Fruit fly (Drosophila melanogaster) whole organism, wandering third instar larva: ENCODE data around the gene CG32066.
A peak's percentile ranks its signal among the peaks of the same experiment; 100 is the strongest.

Experiments
- Abd-B ChIP-seq: fragments of >200 bp; optimal IDR thresholded peaks from 2 replicates; lab custom pipeline; 2017; ENCODE audit warnings: missing biosample characterization, missing genetic modification characterization
- CG32264 ChIP-seq: fragments of 200-800 bp; sonication (Bioruptor generic); optimal IDR thresholded peaks from 2 replicates; lab custom pipeline; 2016; ENCODE audit warnings: missing biosample characterization, missing genetic modification characterization
- CG9705 ChIP-seq: fragments of 200-800 bp; sonication (Bioruptor generic); optimal IDR thresholded peaks from 2 replicates; lab custom pipeline; 2018; ENCODE audit warnings: missing biosample characterization, mild to moderate bottlenecking, missing genetic modification characterization
- CrebA ChIP-seq: fragments of 200-800 bp; sonication (Bioruptor generic); optimal IDR thresholded peaks from 2 replicates; lab custom pipeline; 2016; ENCODE audit warnings: missing biosample characterization, mild to moderate bottlenecking, missing genetic modification characterization, borderline replicate concordance
- Dfd ChIP-seq: fragments of >200 bp; optimal IDR thresholded peaks from 2 replicates; lab custom pipeline; 2017; ENCODE audit warnings: missing biosample characterization, missing genetic modification characterization
- Dif ChIP-seq: fragments of 200-275, 200-300 bp; sonication (Bioruptor generic); optimal IDR thresholded peaks from 2 replicates; lab custom pipeline; 2018; ENCODE audit warnings: missing biosample characterization, missing genetic modification characterization; ENCODE audit not compliant: partially characterized antibody
- GATAd ChIP-seq: sonication (Bioruptor generic); optimal IDR thresholded peaks from 2 replicates; lab custom pipeline; 2016; ENCODE audit warnings: missing biosample characterization, missing genetic modification characterization
- HLH106 ChIP-seq: fragments of 200-800 bp; optimal IDR thresholded peaks from 3 replicates; lab custom pipeline; 2019; ENCODE audit warnings: missing biosample characterization, mild to moderate bottlenecking, missing genetic modification characterization, moderate library complexity
- Hnf4 ChIP-seq: fragments of 200-800 bp; sonication (Bioruptor generic); optimal IDR thresholded peaks from 2 replicates; lab custom pipeline; 2016; ENCODE audit warnings: missing biosample characterization, mild to moderate bottlenecking, missing genetic modification characterization
- Hr78 ChIP-seq: fragments of >200 bp; optimal IDR thresholded peaks from 2 replicates; lab custom pipeline; 2017; ENCODE audit warnings: missing biosample characterization, missing genetic modification characterization
- Hr83 ChIP-seq: fragments of 200-300 bp; sonication (Bioruptor generic); optimal IDR thresholded peaks from 2 replicates; lab custom pipeline; 2016; ENCODE audit warnings: missing biosample characterization, mild to moderate bottlenecking, missing genetic modification characterization, moderate library complexity; ENCODE audit not compliant: poor library complexity, severe bottlenecking
- Jra ChIP-seq: sonication (Bioruptor generic); optimal IDR thresholded peaks from 2 replicates; lab custom pipeline; 2016; ENCODE audit warnings: missing biosample characterization, missing genetic modification characterization
- Mio ChIP-seq: sonication (Bioruptor generic); optimal IDR thresholded peaks from 2 replicates; lab custom pipeline; 2016; ENCODE audit warnings: missing biosample characterization, missing genetic modification characterization
- Myc ChIP-seq: fragments of >200 bp; optimal IDR thresholded peaks from 2 replicates; lab custom pipeline; 2017
- N ChIP-seq: fragments of >200 bp; optimal IDR thresholded peaks from 2 replicates; lab custom pipeline; 2018; ENCODE audit warnings: missing biosample characterization, missing external identifiers, missing genetic modification characterization
- OdsH ChIP-seq: fragments of 200-800 bp; sonication (Bioruptor generic); optimal IDR thresholded peaks from 2 replicates; lab custom pipeline; 2016; ENCODE audit warnings: missing biosample characterization, mild to moderate bottlenecking, missing genetic modification characterization
- Rel ChIP-seq, 2 experiments: fragments of 200-800 bp; sonication (Bioruptor generic) in 1 of 2; optimal IDR thresholded peaks; 2 replicates in 1 of 2; 3 replicates in 1 of 2; lab custom pipeline; 2016 to 2019; ENCODE audit warnings: mild to moderate bottlenecking in 2 of 2, missing biosample characterization in 2 of 2, missing genetic modification characterization in 2 of 2, moderate library complexity in 1 of 2
- Sp1 ChIP-seq: fragments of 200-800 bp; sonication (Bioruptor generic); optimal IDR thresholded peaks from 3 replicates; lab custom pipeline; 2019; ENCODE audit warnings: missing biosample characterization, mild to moderate bottlenecking, missing genetic modification characterization, moderate library complexity
- Vsx2 ChIP-seq: fragments of 200-300, 225-300 bp; sonication (Bioruptor generic); optimal IDR thresholded peaks from 2 replicates; lab custom pipeline; 2018; ENCODE audit warnings: missing biosample characterization, missing genetic modification characterization; ENCODE audit not compliant: partially characterized antibody
- br ChIP-seq: fragments of 200-800 bp; sonication (Bioruptor generic); optimal IDR thresholded peaks from 2 replicates; lab custom pipeline; 2016; ENCODE audit warnings: missing biosample characterization, missing genetic modification characterization
- brk ChIP-seq: fragments of 200-800 bp; sonication (Bioruptor generic); optimal IDR thresholded peaks from 2 replicates; lab custom pipeline; 2016; ENCODE audit warnings: missing biosample characterization, mild to moderate bottlenecking, missing genetic modification characterization
- dl ChIP-seq, 2 experiments: fragments of 175-275, 200-275 bp in 1 of 2; fragments of 200-275 bp in 1 of 2; sonication (Bioruptor generic); optimal IDR thresholded peaks; lab custom pipeline; 2018; ENCODE audit warnings: mild to moderate bottlenecking in 2 of 2, missing biosample characterization in 2 of 2, missing genetic modification characterization in 2 of 2, moderate library complexity in 2 of 2; ENCODE audit not compliant: partially characterized antibody in 2 of 2, insufficient read depth in 1 of 2
- dmrt93B ChIP-seq: fragments of 200-800 bp; sonication (Bioruptor generic); optimal IDR thresholded peaks from 2 replicates; lab custom pipeline; 2018; ENCODE audit warnings: missing biosample characterization, mild to moderate bottlenecking, missing genetic modification characterization
- dsf ChIP-seq: sonication (Bioruptor generic); optimal IDR thresholded peaks from 2 replicates; lab custom pipeline; 2016; ENCODE audit warnings: missing biosample characterization, missing genetic modification characterization, borderline replicate concordance
- ey ChIP-seq: fragments of 200-800 bp; sonication (Bioruptor generic); optimal IDR thresholded peaks from 2 replicates; lab custom pipeline; 2016; ENCODE audit warnings: missing biosample characterization, missing genetic modification characterization
- foxo ChIP-seq, 2 experiments: fragments of 200-800 bp; sonication (Bioruptor generic); optimal IDR thresholded peaks; 2 replicates in 1 of 2; 3 replicates in 1 of 2; lab custom pipeline; 2016 to 2017; ENCODE audit warnings: missing biosample characterization in 2 of 2, missing genetic modification characterization in 2 of 2
- fru ChIP-seq: fragments of 200-800 bp; sonication (Bioruptor generic); optimal IDR thresholded peaks from 3 replicates; lab custom pipeline; 2016; ENCODE audit warnings: missing biosample characterization, mild to moderate bottlenecking, missing genetic modification characterization
- h ChIP-seq: fragments of 200-800 bp; sonication (Bioruptor generic); optimal IDR thresholded peaks from 3 replicates; lab custom pipeline; 2016; ENCODE audit warnings: missing biosample characterization, mild to moderate bottlenecking, missing genetic modification characterization
- jim ChIP-seq: fragments of 175-275, 200-325 bp; sonication (Bioruptor generic); optimal IDR thresholded peaks from 2 replicates; lab custom pipeline; 2016; ENCODE audit warnings: missing biosample characterization, mild to moderate bottlenecking, missing genetic modification characterization
- lola ChIP-seq: fragments of >200 bp; optimal IDR thresholded peaks from 2 replicates; lab custom pipeline; 2017; ENCODE audit warnings: missing biosample characterization, missing genetic modification characterization
- pan ChIP-seq: fragments of >200 bp; optimal IDR thresholded peaks from 2 replicates; lab custom pipeline; 2017
- psq ChIP-seq: fragments of 200-800 bp; sonication (Bioruptor generic); optimal IDR thresholded peaks from 3 replicates; lab custom pipeline; 2017; ENCODE audit warnings: missing biosample characterization, mild to moderate bottlenecking, missing genetic modification characterization, moderate library complexity
- rgr ChIP-seq: fragments of 200-800 bp; sonication (Bioruptor generic); optimal IDR thresholded peaks from 3 replicates; lab custom pipeline; 2016; ENCODE audit warnings: missing biosample characterization, mild to moderate bottlenecking, missing genetic modification characterization
- sage ChIP-seq: fragments of 200-800 bp; sonication (Bioruptor generic); optimal IDR thresholded peaks from 2 replicates; lab custom pipeline; 2016; ENCODE audit warnings: missing biosample characterization, mild to moderate bottlenecking, missing genetic modification characterization
- sv ChIP-seq: fragments of 200-800 bp; sonication (Bioruptor generic); optimal IDR thresholded peaks from 3 replicates; lab custom pipeline; 2016; ENCODE audit warnings: missing biosample characterization, missing genetic modification characterization
- tai ChIP-seq: sonication (Bioruptor generic); optimal IDR thresholded peaks from 2 replicates; lab custom pipeline; 2016; ENCODE audit warnings: missing biosample characterization, missing genetic modification characterization
- usp ChIP-seq: fragments of >200 bp; optimal IDR thresholded peaks from 2 replicates; lab custom pipeline; 2017; ENCODE audit warnings: missing biosample characterization, missing genetic modification characterization
- woc ChIP-seq: sonication (Bioruptor generic); optimal IDR thresholded peaks from 2 replicates; lab custom pipeline; 2016; ENCODE audit warnings: missing biosample characterization, mild to moderate bottlenecking, missing genetic modification characterization

Gene CG32066

dm6 chr3L:10680177-10680576 lies 19.4 kb upstream of the CG32066 start:
- TF ChIP-seq HLH106 (tag; lab: Kevin White, UChicago): no peak

- TF ChIP-seq CG9705: no peak
- TF ChIP-seq dl (GFP tag; optimal IDR thresholded peaks at IDR 0.05; lab: Kevin White, UChicago; ENCODE audit: insufficient read depth in 1 of 2, partially characterized antibody in 2 of 2): no peak
- no peak for TF ChIP-seq jim (GFP tag; lab: Kevin White, UChicago)
- TF ChIP-seq tai (GFP tag; lab: Kevin White, UChicago): no peak
- TF ChIP-seq Rel (GFP tag; optimal IDR thresholded peaks at IDR 0.05; lab: Kevin White, UChicago): no peak
- no peak for TF ChIP-seq Rel (tag; optimal IDR thresholded peaks at IDR 0.05; lab: Kevin White, UChicago)
- no peak for TF ChIP-seq pan (lab: Kevin White, UChicago)
- TF ChIP-seq br (GFP tag; lab: Kevin White, UChicago): no peak
- TF ChIP-seq N (GFP tag; lab: Kevin White, UChicago): no peak
- no peak for TF ChIP-seq Hr78 (GFP tag; lab: Kevin White, UChicago)
- TF ChIP-seq Sp1 (GFP tag; lab: Kevin White, UChicago): no peak
- no peak for TF ChIP-seq CG32264 (GFP tag; lab: Kevin White, UChicago)
- peak; percentile 39 for TF ChIP-seq Hnf4 (GFP tag; lab: Kevin White, UChicago)
- no peak for TF ChIP-seq Dif (GFP tag; lab: Kevin White, UChicago)
- TF ChIP-seq brk (GFP tag; lab: Kevin White, UChicago): no peak
- TF ChIP-seq Abd-B (GFP tag; lab: Kevin White, UChicago): no peak
- no peak for TF ChIP-seq Jra
- no peak for TF ChIP-seq Hr83
- TF ChIP-seq Vsx2 (GFP tag; lab: Kevin White, UChicago): no peak
- TF ChIP-seq sage (GFP tag; lab: Kevin White, UChicago): no peak
- TF ChIP-seq ey (GFP tag; lab: Kevin White, UChicago): no peak
- no peak for TF ChIP-seq Dfd (GFP tag; lab: Kevin White, UChicago)
- peak; percentile 15 for TF ChIP-seq woc (GFP tag; lab: Kevin White, UChicago)
- TF ChIP-seq Mio (GFP tag; lab: Kevin White, UChicago): no peak
- TF ChIP-seq sv (GFP tag; lab: Kevin White, UChicago): no peak
- peak; percentile 51 for TF ChIP-seq rgr
- TF ChIP-seq Myc (lab: Kevin White, UChicago): no peak
- no peak for TF ChIP-seq usp (GFP tag; lab: Kevin White, UChicago)
- TF ChIP-seq GATAd (GFP tag; lab: Kevin White, UChicago): no peak
- peak; percentile 47 for TF ChIP-seq OdsH
- TF ChIP-seq dmrt93B (GFP tag; lab: Kevin White, UChicago): no peak
- TF ChIP-seq lola (GFP tag; lab: Kevin White, UChicago): no peak
- TF ChIP-seq h: peak; percentile 17
- TF ChIP-seq CrebA (GFP tag; lab: Kevin White, UChicago): no peak
- TF ChIP-seq fru (GFP tag; lab: Kevin White, UChicago): no peak
- TF ChIP-seq psq (GFP tag; lab: Kevin White, UChicago): no peak
- no peak for TF ChIP-seq dsf
- TF ChIP-seq HLH106 (tag; lab: Kevin White, UChicago): no peak
- peak in 1 of 2 experiments; percentile 27 for TF ChIP-seq foxo (GFP tag; optimal IDR thresholded peaks at IDR 0.05; lab: Kevin White, UChicago)
Observed at dm6 chr3L:10679711-10680154, 18.9 kb upstream of the CG32066 start.

dm6 chr3L:10678545-10679067 lies 17.8 kb upstream of the CG32066 start:
- TF ChIP-seq br (GFP tag; lab: Kevin White, UChicago): peak; percentile 96
- peak; percentile 65 for TF ChIP-seq CG32264 (GFP tag; lab: Kevin White, UChicago)
- TF ChIP-seq Abd-B (GFP tag; lab: Kevin White, UChicago): no peak
- peak; percentile 82 for TF ChIP-seq psq (GFP tag; lab: Kevin White, UChicago)
- no peak for TF ChIP-seq Hr83
- TF ChIP-seq Mio (GFP tag; lab: Kevin White, UChicago): peak; percentile 68
- TF ChIP-seq usp (GFP tag; lab: Kevin White, UChicago): no peak
- TF ChIP-seq dmrt93B (GFP tag; lab: Kevin White, UChicago): peak; percentile 71
- no peak for TF ChIP-seq dsf
- peak; percentile 74 for TF ChIP-seq Hnf4 (GFP tag; lab: Kevin White, UChicago)
- no peak for TF ChIP-seq Hr78 (GFP tag; lab: Kevin White, UChicago)
- no peak for TF ChIP-seq Myc (lab: Kevin White, UChicago)
- peak; percentile 54 for TF ChIP-seq brk (GFP tag; lab: Kevin White, UChicago)
- TF ChIP-seq dl (GFP tag; optimal IDR thresholded peaks at IDR 0.05; lab: Kevin White, UChicago; ENCODE audit: insufficient read depth in 1 of 2, partially characterized antibody in 2 of 2): no peak
- TF ChIP-seq Sp1 (GFP tag; lab: Kevin White, UChicago): peak; percentile 92
- TF ChIP-seq Dif (GFP tag; lab: Kevin White, UChicago): no peak
- TF ChIP-seq jim (GFP tag; lab: Kevin White, UChicago): peak; percentile 42
- no peak for TF ChIP-seq N (GFP tag; lab: Kevin White, UChicago)
- no peak for TF ChIP-seq pan (lab: Kevin White, UChicago)
- TF ChIP-seq CG9705: peak; percentile 66
- TF ChIP-seq sage (GFP tag; lab: Kevin White, UChicago): no peak
- TF ChIP-seq foxo (GFP tag; optimal IDR thresholded peaks at IDR 0.05; lab: Kevin White, UChicago): peak in 1 of 2 experiments; percentile 93
- peak; percentile 84 for TF ChIP-seq woc (GFP tag; lab: Kevin White, UChicago)
- TF ChIP-seq GATAd (GFP tag; lab: Kevin White, UChicago): no peak
- peak; percentile 16 for TF ChIP-seq Rel (GFP tag; optimal IDR thresholded peaks at IDR 0.05; lab: Kevin White, UChicago)
- peak; percentile 53 for TF ChIP-seq Rel (tag; optimal IDR thresholded peaks at IDR 0.05; lab: Kevin White, UChicago)
- TF ChIP-seq lola (GFP tag; lab: Kevin White, UChicago): no peak
- TF ChIP-seq rgr: peak; percentile 81
- peak; percentile 51 for TF ChIP-seq CrebA (GFP tag; lab: Kevin White, UChicago)
- TF ChIP-seq Dfd (GFP tag; lab: Kevin White, UChicago): peak; percentile 74
- TF ChIP-seq tai (GFP tag; lab: Kevin White, UChicago): peak; percentile 69
- TF ChIP-seq HLH106 (tag; lab: Kevin White, UChicago): peak; percentile 90
- TF ChIP-seq fru (GFP tag; lab: Kevin White, UChicago): peak; percentile 94
- peak; percentile 86 for TF ChIP-seq OdsH
- TF ChIP-seq Vsx2 (GFP tag; lab: Kevin White, UChicago): no peak
- peak; percentile 85 for TF ChIP-seq sv (GFP tag; lab: Kevin White, UChicago)
- peak; percentile 91 for TF ChIP-seq h
